Worm (Caenorhabditis elegans) whole organism, mixed stage, embryonic: ENCODE data around the gene B0334.10.

Experiments used
- M03D4.4 ChIP-seq: sonication (generic microtip); optimal IDR thresholded peaks from 2 replicates; lab custom pipeline; 2017; ENCODE audit warnings: mild to moderate bottlenecking, missing genetic modification characterization, missing compliant biosample characterization
- blmp-1 ChIP-seq: fragments of 150-350 bp; optimal IDR thresholded peaks from 2 replicates; lab custom pipeline; 2014; ENCODE audit warnings: missing biosample characterization, missing genetic modification characterization
- drap-1 ChIP-seq: fragments of 200-800 bp; sonication (Bioruptor generic); optimal IDR thresholded peaks from 3 replicates; lab custom pipeline; 2018; ENCODE audit warnings: mild to moderate bottlenecking, missing genetic modification characterization, missing compliant biosample characterization
- mep-1 ChIP-seq: fragments of 150-350 bp; optimal IDR thresholded peaks from 2 replicates; lab custom pipeline; 2017; ENCODE audit warnings: missing biosample characterization, missing genetic modification reagents, missing genetic modification characterization, inconsistent platforms
- nhr-2 ChIP-seq: fragments of 150-350 bp; optimal IDR thresholded peaks from 2 replicates; lab custom pipeline; 2014; ENCODE audit warnings: missing biosample characterization, missing genetic modification characterization
- nhr-28 ChIP-seq: fragments of 150-350 bp; optimal IDR thresholded peaks from 2 replicates; lab custom pipeline; 2014; ENCODE audit warnings: missing biosample characterization, missing genetic modification characterization
- snpc-4 ChIP-seq: fragments of 150-350 bp; optimal IDR thresholded peaks from 2 replicates; lab custom pipeline; 2014; ENCODE audit warnings: missing biosample characterization, missing genetic modification characterization
- ztf-11 ChIP-seq: fragments of 150-350 bp; optimal IDR thresholded peaks from 2 replicates; lab custom pipeline; 2014; ENCODE audit warnings: missing biosample characterization, missing genetic modification characterization

DNA sequence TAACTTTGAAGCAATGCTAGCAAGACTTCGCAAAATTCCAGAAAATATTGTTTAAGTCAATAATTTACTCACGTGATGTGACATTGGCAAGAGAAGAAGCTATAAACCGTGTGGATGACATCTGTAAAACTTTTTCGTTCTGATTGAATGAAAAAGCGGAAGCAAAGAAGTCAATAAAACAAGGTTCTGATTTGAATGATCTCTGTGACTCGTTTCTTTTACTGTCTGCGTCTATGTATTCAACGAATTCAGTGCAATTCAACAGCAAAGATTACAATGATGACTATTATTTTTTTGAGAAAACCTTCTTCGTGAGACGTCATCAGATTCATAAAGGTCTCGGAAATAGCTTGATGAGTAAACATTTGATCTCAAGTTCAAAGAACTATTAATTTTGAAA, 25.4 kb upstream of the B0334.10 start, which contains the start of gene hacl-1:
- TF ChIP-seq ztf-11 (tag; lab: Kevin White, UChicago) (no peak), snpc-4 (no peak), mep-1 (no peak), blmp-1 (tag; lab: Kevin White, UChicago) (no peak), M03D4.4 (no peak), nhr-28 (tag; lab: Kevin White, UChicago) (no peak), drap-1 (no peak), nhr-2 (tag; lab: Kevin White, UChicago) (no peak)
